Fruit fly (Drosophila melanogaster): ENCODE results near the gene His4r.

The His4r gene

dm6 chr3R:14653039-14653852 lies 27.7 kb downstream of the His4r start (continued):
- TF ChIP-seq CG16779 (GFP tag; IDR thresholded peaks at IDR 0.05) (0 out of 2 replicates have a peak, but pooled peaks have one; percentile 51), CG5180 (GFP tag; optimal IDR thresholded peaks at IDR 0.05) (no peak), CG10267 (tag; optimal IDR thresholded peaks at IDR 0.05) (no peak), chm (GFP tag; IDR thresholded peaks at IDR 0.05) (0 out of 2 replicates have a peak, but pooled peaks have one; percentile 24), CG6175 (GFP tag; IDR thresholded peaks at IDR 0.05) (0 out of 3 replicates have a peak, but pooled peaks have one; percentile 9), gsb (GFP tag; IDR thresholded peaks at IDR 0.05) (no peak), tna (GFP tag; IDR thresholded peaks at IDR 0.05; ENCODE audit: partially characterized antibody) (no peak), en (GFP tag; optimal IDR thresholded peaks at IDR 0.05) (no peak), CoRest (tag; optimal IDR thresholded peaks at IDR 0.05) (no peak), grn (GFP tag; optimal IDR thresholded peaks at IDR 0.05) (peak; percentile 20), CG33213 (GFP tag; optimal IDR thresholded peaks at IDR 0.05) (no peak), ase (GFP tag; IDR thresholded peaks at IDR 0.05) (0 out of 3 replicates have a peak, but pooled peaks have one; percentile 11), CG9727 (GFP tag; optimal IDR thresholded peaks at IDR 0.05) (no peak), dysf (GFP tag; IDR thresholded peaks at IDR 0.05) (0 out of 3 replicates have a peak, but pooled peaks have one; percentile 38), tio (GFP tag; optimal IDR thresholded peaks at IDR 0.05) (no peak), CG9932 (GFP tag; IDR thresholded peaks at IDR 0.05) (no peak), sd (tag; optimal IDR thresholded peaks at IDR 0.05) (no peak), CG1529 (GFP tag; optimal IDR thresholded peaks at IDR 0.05) (no peak), Dek (tag; optimal IDR thresholded peaks at IDR 0.05) (no peak), CG2120 (GFP tag; optimal IDR thresholded peaks at IDR 0.05) (no peak), Chrac-16 (GFP tag; optimal IDR thresholded peaks at IDR 0.05) (no peak), Myb (GFP tag; optimal IDR thresholded peaks at IDR 0.05) (no peak), vnd (GFP tag; IDR thresholded peaks at IDR 0.05; ENCODE audit: partially characterized antibody) (no peak), CG11504 (tag; optimal IDR thresholded peaks at IDR 0.05) (no peak), CG11696 (GFP tag; IDR thresholded peaks at IDR 0.05) (0 out of 2 replicates have a peak, but pooled peaks have one; percentile 17), croc (GFP tag; conservative IDR thresholded peaks at IDR 0.05) (no peak), CG2889 (GFP tag; IDR thresholded peaks at IDR 0.05) (no peak), Ptx1 (GFP tag; IDR thresholded peaks at IDR 0.05) (0 out of 2 replicates have a peak, but pooled peaks have one; percentile 9), CG14860 (GFP tag; IDR thresholded peaks at IDR 0.05; ENCODE audit: partially characterized antibody) (no peak), crol (GFP tag; IDR thresholded peaks at IDR 0.05) (0 out of 2 replicates have a peak, but pooled peaks have one; percentile 47), yki (optimal IDR thresholded peaks at IDR 0.05) (no peak), CG34422 (GFP tag; IDR thresholded peaks at IDR 0.05) (0 out of 3 replicates have a peak, but pooled peaks have one; percentile 25)

- TF ChIP-seq CHES-1-like (GFP tag; optimal IDR thresholded peaks at IDR 0.05) (peak; percentile 22), CG17328 (GFP tag; IDR thresholded peaks at IDR 0.05) (0 out of 2 replicates have a peak, but pooled peaks have one; percentile 28), ATbp (GFP tag; optimal IDR thresholded peaks at IDR 0.05) (peak; percentile 44), Ets65A (GFP tag) (peak; percentile 85), CG10959 (GFP tag; IDR thresholded peaks at IDR 0.05) (no peak), CG10274 (GFP tag; optimal IDR thresholded peaks at IDR 0.05) (peak; percentile 98), nom (GFP tag; optimal IDR thresholded peaks at IDR 0.05) (peak; percentile 22), Med (GFP tag) (peak; percentile 72), al (GFP tag; IDR thresholded peaks at IDR 0.05) (peak; percentile 7; the same call in 1 of the 2 replicates), mld (GFP tag; IDR thresholded peaks at IDR 0.05; ENCODE audit: partially characterized antibody) (0 out of 3 replicates have a peak, but pooled peaks have one; percentile 9), H15 (GFP tag; IDR thresholded peaks at IDR 0.05) (no peak), sr (GFP tag; IDR thresholded peaks at IDR 0.05) (peak; percentile 40; the same call in 1 of the 3 replicates), CG31224 (GFP tag; IDR thresholded peaks at IDR 0.05) (peak; percentile 38; the same call in 1 of the 2 replicates), Dek (tag; optimal IDR thresholded peaks at IDR 0.05) (peak; percentile 11), ara (GFP tag; IDR thresholded peaks at IDR 0.05) (0 out of 2 replicates have a peak, but pooled peaks have one; percentile 12), fd102C (GFP tag; optimal IDR thresholded peaks at IDR 0.05) (no peak), psq (GFP tag; optimal IDR thresholded peaks at IDR 0.05) (peak; percentile 86), CG1603 (tag; optimal IDR thresholded peaks at IDR 0.05) (peak; percentile 35)
These were observed 28.8 kb downstream of the His4r start for dm6 chr3R:14654231-14654975.
